Fruit fly (Drosophila melanogaster) whole organism, prepupa: ENCODE measurements around the gene CG5421.

Experiments
- Blimp-1 ChIP-seq: fragments of 200-800 bp; sonication (Bioruptor generic); optimal IDR thresholded peaks from 3 replicates; lab custom pipeline; 2017; ENCODE audit warnings: missing biosample characterization, missing genetic modification characterization, mild to moderate bottlenecking, moderate library complexity, missing genetic modification reagents
- CG10669 ChIP-seq: fragments of 200-800 bp; sonication (Bioruptor generic); optimal IDR thresholded peaks from 3 replicates; lab custom pipeline; 2018; ENCODE audit warnings: missing biosample characterization, mild to moderate bottlenecking, missing genetic modification characterization, moderate library complexity
- CG31627 ChIP-seq: fragments of 200-800 bp; sonication (Bioruptor generic); optimal IDR thresholded peaks from 3 replicates; lab custom pipeline; 2016; ENCODE audit warnings: missing biosample characterization, missing genetic modification characterization
- CG32006 ChIP-seq: fragments of 200-800 bp; sonication (Bioruptor generic); optimal IDR thresholded peaks from 3 replicates; lab custom pipeline; 2017; ENCODE audit warnings: missing biosample characterization, mild to moderate bottlenecking, missing genetic modification characterization
- CG3919 ChIP-seq: fragments of 200-800 bp; sonication (Bioruptor generic); optimal IDR thresholded peaks from 3 replicates; lab custom pipeline; 2016; ENCODE audit warnings: missing biosample characterization, missing genetic modification characterization
- Gug ChIP-seq: fragments of 200-800 bp; sonication (Bioruptor generic); IDR thresholded peaks from 2 replicates; pipeline ENCODE4 v1.3.6; 2022; ENCODE audit warnings: missing biosample characterization, missing genetic modification characterization
- Hr38 ChIP-seq: sonication (Bioruptor generic); optimal IDR thresholded peaks from 2 replicates; lab custom pipeline; 2016; ENCODE audit warnings: missing biosample characterization, missing genetic modification characterization
- Hr39 ChIP-seq: fragments of 200-800 bp; sonication (Bioruptor generic); optimal IDR thresholded peaks from 2 replicates; lab custom pipeline; 2016; ENCODE audit warnings: missing biosample characterization, missing genetic modification characterization
- Sox15 ChIP-seq: fragments of 200-800 bp; sonication (Bioruptor generic); optimal IDR thresholded peaks from 3 replicates; lab custom pipeline; 2016; ENCODE audit warnings: missing biosample characterization, missing genetic modification characterization
- eg ChIP-seq: fragments of 200-800 bp; sonication (Bioruptor generic); IDR thresholded peaks from 3 replicates; pipeline ENCODE4 v1.3.6; 2022; ENCODE audit warnings: missing biosample characterization, missing genetic modification characterization
- esn ChIP-seq: fragments of 200-800 bp; sonication (Bioruptor generic); optimal IDR thresholded peaks from 2 replicates; lab custom pipeline; 2016; ENCODE audit warnings: missing biosample characterization, mild to moderate bottlenecking, missing genetic modification characterization, moderate library complexity
- net ChIP-seq: fragments of 200-800 bp; sonication (Bioruptor generic); optimal IDR thresholded peaks from 3 replicates; lab custom pipeline; 2016; ENCODE audit warnings: missing biosample characterization, missing genetic modification characterization
- topi ChIP-seq: fragments of 200-800 bp; sonication (Bioruptor generic); optimal IDR thresholded peaks from 3 replicates; lab custom pipeline; 2016; ENCODE audit warnings: missing biosample characterization, missing genetic modification characterization

DNA sequence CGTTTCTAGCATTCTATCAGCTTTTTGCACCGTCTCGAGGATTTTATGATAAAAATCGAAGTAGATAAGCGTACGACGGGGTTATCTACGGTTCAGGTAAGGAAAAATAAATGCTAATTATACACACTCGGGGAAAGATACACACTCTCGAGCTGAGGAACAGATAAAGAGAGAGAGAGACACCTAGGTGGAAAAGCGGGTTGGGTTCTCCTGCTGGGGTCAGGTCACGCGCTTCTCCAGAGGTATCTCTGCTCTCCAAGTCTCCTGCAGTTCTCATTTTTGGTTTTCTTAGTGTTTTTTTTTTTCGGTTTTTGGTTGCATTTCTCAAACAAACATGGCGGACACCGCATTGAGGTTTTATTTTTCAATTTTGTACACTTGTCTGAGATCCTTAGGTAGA, 11.9 kb upstream of the CG5421 start:
- TF ChIP-seq CG3919 (GFP tag; lab: Kevin White, UChicago): no peak
- TF ChIP-seq Hr38 (GFP tag; lab: Kevin White, UChicago): no peak
- TF ChIP-seq CG10669 (GFP tag; lab: Kevin White, UChicago): no peak
- TF ChIP-seq net (GFP tag; lab: Kevin White, UChicago): no peak
- no peak for TF ChIP-seq topi
- no peak for TF ChIP-seq Blimp-1
- TF ChIP-seq esn (GFP tag; lab: Kevin White, UChicago): no peak
- no peak for TF ChIP-seq Gug (GFP tag; lab: Robert Waterston, UW)
- no peak for TF ChIP-seq eg (GFP tag; lab: Robert Waterston, UW)
- TF ChIP-seq Sox15 (GFP tag; lab: Kevin White, UChicago): no peak
- TF ChIP-seq CG31627 (GFP tag; lab: Kevin White, UChicago): no peak
- TF ChIP-seq Hr39 (GFP tag; lab: Kevin White, UChicago): no peak
- no peak for TF ChIP-seq CG32006 (GFP tag; lab: Kevin White, UChicago)
